Fruit fly (Drosophila melanogaster): ENCODE results near the gene CG4408.
A peak's percentile ranks its signal among the peaks of the same experiment; 100 is the strongest.

CG4408 gene

DNA sequence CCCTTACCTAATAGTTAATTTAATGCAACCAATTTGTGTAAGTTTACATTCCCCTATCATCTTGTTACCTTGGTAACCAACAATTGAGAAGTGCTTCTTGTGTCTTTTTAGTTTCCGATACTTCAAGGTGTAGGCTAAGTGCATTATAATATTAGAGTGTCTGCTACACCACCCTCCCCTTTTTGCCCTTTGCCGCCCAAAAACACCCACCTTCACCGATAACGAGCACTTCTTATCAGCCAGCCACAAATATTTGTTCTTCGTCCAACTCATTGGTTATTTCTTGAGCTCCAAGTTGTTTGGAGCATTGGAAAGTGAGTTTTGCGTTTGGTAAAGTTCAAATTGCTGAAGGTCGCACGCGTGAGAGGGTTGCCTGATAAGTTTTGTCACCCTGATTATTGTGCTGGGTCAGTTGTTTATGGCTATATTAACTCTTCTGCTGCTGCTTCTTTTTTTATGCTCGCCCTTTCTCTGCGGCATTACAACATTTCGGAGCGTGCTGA lies 31.5 kb downstream of the CG4408 start (continued):
- TF ChIP-seq Scr (GFP tag; IDR thresholded peaks at IDR 0.05; ENCODE audit: partially characterized antibody) (no peak), cg (GFP tag; optimal IDR thresholded peaks at IDR 0.05) (no peak), Ptx1 (GFP tag; IDR thresholded peaks at IDR 0.05) (peak; percentile 42), bab2 (GFP tag; optimal IDR thresholded peaks at IDR 0.05) (peak; percentile 9), ftz-f1 (GFP tag; optimal IDR thresholded peaks at IDR 0.05) (peak; percentile 68), grn (GFP tag; optimal IDR thresholded peaks at IDR 0.05) (no peak), lab (GFP tag; optimal IDR thresholded peaks at IDR 0.05) (peak; percentile 39), hkb (optimal IDR thresholded peaks at IDR 0.05) (peak; percentile 86), hkb (GFP tag; IDR thresholded peaks at IDR 0.05) (no peak), org-1 (GFP tag; optimal IDR thresholded peaks at IDR 0.05) (no peak), pho (GFP tag; optimal IDR thresholded peaks at IDR 0.05) (no peak), BEAF-32 (GFP tag; optimal IDR thresholded peaks at IDR 0.05) (no peak), CG12769 (tag; optimal IDR thresholded peaks at IDR 0.05) (peak; percentile 50), CG9437 (GFP tag; optimal IDR thresholded peaks at IDR 0.05) (no peak), GATAe (GFP tag; conservative IDR thresholded peaks at IDR 0.05) (peak; percentile 88), shn (GFP tag; optimal IDR thresholded peaks at IDR 0.05) (no peak), otp (GFP tag; IDR thresholded peaks at IDR 0.05) (no peak), CG7745 (tag; optimal IDR thresholded peaks at IDR 0.05) (no peak), Gsc (GFP tag; IDR thresholded peaks at IDR 0.05) (no peak), Mad (GFP tag; optimal IDR thresholded peaks at IDR 0.05) (no peak), trh (GFP tag; optimal IDR thresholded peaks at IDR 0.05) (no peak), dpn (GFP tag; optimal IDR thresholded peaks at IDR 0.05) (no peak), nau (GFP tag; optimal IDR thresholded peaks at IDR 0.05) (no peak), gfzf (GFP tag; optimal IDR thresholded peaks at IDR 0.05) (no peak), gcm (GFP tag; optimal IDR thresholded peaks at IDR 0.05) (no peak), CG10431 (GFP tag; optimal IDR thresholded peaks at IDR 0.05) (no peak)

- peak; percentile 79 for TF ChIP-seq CG12104 (GFP tag; optimal IDR thresholded peaks at IDR 0.05)
- no peak for TF ChIP-seq da (GFP tag; optimal IDR thresholded peaks at IDR 0.05)
- TF ChIP-seq GATAe (GFP tag; conservative IDR thresholded peaks at IDR 0.05): no peak
- no peak for TF ChIP-seq CG12769 (tag; optimal IDR thresholded peaks at IDR 0.05)
- TF ChIP-seq CG6689 (GFP tag; IDR thresholded peaks at IDR 0.05): peak; percentile 12; the same call in 1 of the 2 replicates
- peak; percentile 62 for TF ChIP-seq lab (GFP tag; optimal IDR thresholded peaks at IDR 0.05)
- TF ChIP-seq dysf (GFP tag; IDR thresholded peaks at IDR 0.05): peak; percentile 34; the same call in 1 of the 3 replicates
- TF ChIP-seq sd (tag; optimal IDR thresholded peaks at IDR 0.05): no peak
- TF ChIP-seq Hey (tag; optimal IDR thresholded peaks at IDR 0.05): no peak
- no peak for TF ChIP-seq lola (GFP tag; optimal IDR thresholded peaks at IDR 0.05)
- TF ChIP-seq Dp (GFP tag; optimal IDR thresholded peaks at IDR 0.05): no peak
- peak; percentile 30 for TF ChIP-seq Hr3 (GFP tag; optimal IDR thresholded peaks at IDR 0.05)
- TF ChIP-seq kah (GFP tag; optimal IDR thresholded peaks at IDR 0.05): peak; percentile 68
- peak; percentile 74 for TF ChIP-seq CG15696 (tag; optimal IDR thresholded peaks at IDR 0.05)
- TF ChIP-seq CG12391 (tag; optimal IDR thresholded peaks at IDR 0.05): peak; percentile 43
- peak; percentile 20 for TF ChIP-seq cato (GFP tag; optimal IDR thresholded peaks at IDR 0.05; ENCODE audit: borderline replicate concordance)
- TF ChIP-seq slp2 (GFP tag; optimal IDR thresholded peaks at IDR 0.05): no peak
- TF ChIP-seq pita (GFP tag; optimal IDR thresholded peaks at IDR 0.05): no peak
- TF ChIP-seq tin (GFP tag; optimal IDR thresholded peaks at IDR 0.05): peak; percentile 60
- TF ChIP-seq seq (GFP tag; IDR thresholded peaks at IDR 0.05): no peak
- no peak for TF ChIP-seq jigr1 (GFP tag; IDR thresholded peaks at IDR 0.05)
- peak; percentile 57 for TF ChIP-seq dmrt11E (tag; optimal IDR thresholded peaks at IDR 0.05)
- peak; percentile 35 for TF ChIP-seq exex (tag; optimal IDR thresholded peaks at IDR 0.05)
- no peak for TF ChIP-seq mld (GFP tag; IDR thresholded peaks at IDR 0.05; ENCODE audit: partially characterized antibody)
- TF ChIP-seq HLH54F (GFP tag; optimal IDR thresholded peaks at IDR 0.05): no peak
- no peak for TF ChIP-seq schlank (tag; optimal IDR thresholded peaks at IDR 0.05)
- peak; percentile 68 for TF ChIP-seq CG1233 (GFP tag; optimal IDR thresholded peaks at IDR 0.05)
- TF ChIP-seq CG7786 (GFP tag; optimal IDR thresholded peaks at IDR 0.05): no peak
Observed at dm6 chr3R:23331280-23331679, 32.1 kb downstream of the CG4408 start.

All from whole organism, embryonic.